Fruit fly (Drosophila melanogaster) whole organism, embryonic: Measurements from ENCODE around the gene CG9286.

Source experiments
- CG10209 ChIP-seq: fragments of 200-800 bp; sonication (Bioruptor generic); optimal IDR thresholded peaks from 3 replicates; lab custom pipeline; 2017; ENCODE audit warnings: missing biosample characterization, mild to moderate bottlenecking, missing genetic modification characterization, missing genetic modification reagents
- CG13775 ChIP-seq: fragments of 200-800 bp; sonication (Bioruptor generic); optimal IDR thresholded peaks from 3 replicates; lab custom pipeline; 2017; ENCODE audit warnings: missing biosample characterization, mild to moderate bottlenecking, missing genetic modification characterization
- CG15073 ChIP-seq: fragments of 200-800 bp; sonication (Bioruptor generic); optimal IDR thresholded peaks from 2 replicates; lab custom pipeline; 2016; ENCODE audit warnings: missing biosample characterization, missing genetic modification characterization
- CG17829 ChIP-seq: fragments of 200-800 bp; optimal IDR thresholded peaks from 2 replicates; lab custom pipeline; 2019; ENCODE audit warnings: missing biosample characterization, mild to moderate bottlenecking, missing genetic modification characterization, moderate library complexity
- CG32532 ChIP-seq: fragments of 200-800 bp; sonication (Bioruptor generic); IDR thresholded peaks from 2 replicates; pipeline ENCODE4 v1.3.6; 2022; ENCODE audit warnings: missing biosample characterization, missing genetic modification characterization
- CG33213 ChIP-seq: fragments of 200-800 bp; sonication (Bioruptor generic); optimal IDR thresholded peaks from 3 replicates; lab custom pipeline; 2016; ENCODE audit warnings: missing biosample characterization, missing genetic modification characterization
- CG42726 ChIP-seq: fragments of 200-800 bp; sonication (Bioruptor generic); IDR thresholded peaks from 2 replicates; pipeline ENCODE4 v1.3.6; 2022; ENCODE audit warnings: missing biosample characterization, missing genetic modification characterization; ENCODE audit not compliant: partially characterized antibody
- CG4854 ChIP-seq: fragments of 200-800 bp; sonication (Bioruptor generic); optimal IDR thresholded peaks from 2 replicates; lab custom pipeline; 2016; ENCODE audit warnings: missing biosample characterization, missing genetic modification characterization, inconsistent platforms
- CG8089 ChIP-seq: fragments of 200-800 bp; sonication (Bioruptor generic); optimal IDR thresholded peaks from 3 replicates; lab custom pipeline; 2016; ENCODE audit warnings: missing biosample characterization, missing genetic modification characterization
- CrebB ChIP-seq: fragments of 200-800 bp; sonication (Bioruptor generic); optimal IDR thresholded peaks from 3 replicates; lab custom pipeline; 2018; ENCODE audit warnings: missing biosample characterization, mild to moderate bottlenecking, missing genetic modification characterization
- D19B ChIP-seq: fragments of 200-800 bp; sonication (Bioruptor generic); optimal IDR thresholded peaks from 2 replicates; lab custom pipeline; 2017; ENCODE audit warnings: missing biosample characterization, mild to moderate bottlenecking, missing genetic modification characterization
- Eip74EF ChIP-seq, 2 experiments: fragments of 200-800 bp in 1 of 2; fragments of >200 bp in 1 of 2; sonication (Bioruptor generic) in 1 of 2; optimal IDR thresholded peaks; 2 replicates each; lab custom pipeline; 2017 to 2019; ENCODE audit warnings: missing biosample characterization in 2 of 2, missing genetic modification characterization in 2 of 2, mild to moderate bottlenecking in 1 of 2, moderate library complexity in 1 of 2
- Fer2 ChIP-seq: fragments of 200-800 bp; sonication (Bioruptor generic); optimal IDR thresholded peaks from 2 replicates; lab custom pipeline; 2018; ENCODE audit warnings: missing biosample characterization, mild to moderate bottlenecking, missing genetic modification characterization, moderate library complexity
- HmgZ ChIP-seq: fragments of 200-800 bp; sonication (Bioruptor generic); optimal IDR thresholded peaks from 2 replicates; lab custom pipeline; 2018; ENCODE audit warnings: missing biosample characterization, mild to moderate bottlenecking, missing genetic modification characterization
- Hr3 ChIP-seq: fragments of 200-800 bp; sonication (Bioruptor generic); optimal IDR thresholded peaks from 3 replicates; lab custom pipeline; 2016; ENCODE audit warnings: missing biosample characterization, missing genetic modification characterization
- Hr51 ChIP-seq, 2 experiments: fragments of 200-800 bp; sonication (Bioruptor generic); optimal IDR thresholded peaks; 2 replicates in 1 of 2; 3 replicates in 1 of 2; lab custom pipeline; 2016 to 2018; ENCODE audit warnings: missing biosample characterization in 2 of 2, missing genetic modification characterization in 2 of 2, mild to moderate bottlenecking in 1 of 2, moderate library complexity in 1 of 2
- MBD-R2 ChIP-seq: fragments of 200-800 bp; sonication (Bioruptor generic); IDR thresholded peaks from 2 replicates; pipeline ENCODE4 v1.3.6; 2022; ENCODE audit warnings: missing biosample characterization, missing genetic modification characterization
- Med ChIP-seq: fragments of 200-800 bp; sonication (Bioruptor generic); peaks from one replicate; lab custom pipeline; 2016; ENCODE audit warnings: missing biosample characterization, missing genetic modification characterization, mild to moderate bottlenecking, inconsistent platforms, moderate library complexity
- Scr ChIP-seq: fragments of 200-800 bp; sonication (Bioruptor generic); IDR thresholded peaks from 2 replicates; pipeline ENCODE4 v1.3.6; 2022; ENCODE audit warnings: missing biosample characterization, missing genetic modification characterization; ENCODE audit not compliant: partially characterized antibody
- Taf1 ChIP-seq: fragments of 200-800 bp; sonication (Bioruptor generic); IDR thresholded peaks from 2 replicates; pipeline ENCODE4 v1.3.6; 2022; ENCODE audit warnings: missing biosample characterization, missing genetic modification characterization
- abd-A ChIP-seq: fragments of 200-800 bp; sonication (Bioruptor generic); optimal IDR thresholded peaks from 3 replicates; lab custom pipeline; 2019; ENCODE audit warnings: missing biosample characterization, mild to moderate bottlenecking, missing genetic modification characterization, moderate library complexity
- chinmo ChIP-seq: fragments of 200-800 bp; sonication (Bioruptor generic); IDR thresholded peaks from 4 replicates; pipeline ENCODE4 v1.3.6; 2022; ENCODE audit warnings: missing biosample characterization, missing genetic modification characterization; ENCODE audit not compliant: partially characterized antibody
- crp ChIP-seq, 2 experiments: fragments of 200-800 bp; sonication (Bioruptor generic); optimal IDR thresholded peaks; 2 replicates in 1 of 2; 3 replicates in 1 of 2; lab custom pipeline; 2017; ENCODE audit warnings: missing biosample characterization in 2 of 2, missing genetic modification characterization in 2 of 2, mild to moderate bottlenecking in 1 of 2, moderate library complexity in 1 of 2
- da ChIP-seq: fragments of 200-800 bp; sonication (Bioruptor generic); optimal IDR thresholded peaks from 2 replicates; lab custom pipeline; 2016; ENCODE audit warnings: missing biosample characterization, missing genetic modification characterization
- dimm ChIP-seq: fragments of 200-800 bp; sonication (Bioruptor generic); IDR thresholded peaks from 2 replicates; pipeline ENCODE4 v1.3.6; 2022; ENCODE audit warnings: missing biosample characterization, missing genetic modification characterization
- esg ChIP-seq: fragments of 200-800 bp; sonication (Bioruptor generic); conservative IDR thresholded peaks from 2 replicates; pipeline ENCODE4 v1.3.6; 2022; ENCODE audit warnings: missing biosample characterization, missing genetic modification characterization
- gfzf ChIP-seq: fragments of 200-800 bp; sonication (Bioruptor generic); optimal IDR thresholded peaks from 2 replicates; lab custom pipeline; 2016; ENCODE audit warnings: missing biosample characterization, mild to moderate bottlenecking, missing genetic modification characterization, moderate library complexity
- insv ChIP-seq, 2 experiments: fragments of 200-800 bp; sonication (Bioruptor generic); optimal IDR thresholded peaks; 3 replicates each; lab custom pipeline; 2016 to 2018; ENCODE audit warnings: missing biosample characterization in 2 of 2, missing genetic modification characterization in 2 of 2
- kah ChIP-seq: fragments of 200-800 bp; sonication (Bioruptor generic); optimal IDR thresholded peaks from 2 replicates; lab custom pipeline; 2018; ENCODE audit warnings: missing biosample characterization, mild to moderate bottlenecking, missing genetic modification characterization
- nom ChIP-seq: fragments of 200-800 bp; sonication (Bioruptor generic); optimal IDR thresholded peaks from 2 replicates; lab custom pipeline; 2017; ENCODE audit warnings: missing biosample characterization, missing genetic modification characterization, mild to moderate bottlenecking, moderate library complexity, missing genetic modification reagents
- otp ChIP-seq: fragments of 200-800 bp; sonication (Bioruptor generic); IDR thresholded peaks from 3 replicates; pipeline ENCODE4, ENCODE4 v1.3.6; 2022; ENCODE audit warnings: missing biosample characterization, missing genetic modification characterization
- pho ChIP-seq: fragments of 200-800 bp; sonication (Bioruptor generic); optimal IDR thresholded peaks from 2 replicates; lab custom pipeline; 2016; ENCODE audit warnings: missing biosample characterization, missing genetic modification characterization
- pum ChIP-seq: fragments of 200-800 bp; sonication (Bioruptor generic); optimal IDR thresholded peaks from 2 replicates; lab custom pipeline; 2016; ENCODE audit warnings: missing biosample characterization, missing genetic modification characterization
- pzg ChIP-seq: fragments of 200-800 bp; sonication (Bioruptor generic); optimal IDR thresholded peaks from 3 replicates; lab custom pipeline; 2018; ENCODE audit warnings: missing biosample characterization, mild to moderate bottlenecking, missing genetic modification characterization, moderate library complexity
- sens ChIP-seq: fragments of 200-800 bp; sonication (Bioruptor generic); peaks from one replicate; lab custom pipeline; 2016; ENCODE audit warnings: missing biosample characterization, missing genetic modification characterization
- sens-2 ChIP-seq: fragments of 200-800 bp; sonication (Bioruptor generic); IDR thresholded peaks from 2 replicates; pipeline ENCODE4 v1.3.6; 2022; ENCODE audit warnings: missing biosample characterization, missing genetic modification characterization
- seq ChIP-seq: fragments of 200-800 bp; sonication (Bioruptor generic); IDR thresholded peaks from 2 replicates; pipeline ENCODE4 v1.3.6; 2022; ENCODE audit warnings: missing biosample characterization, missing genetic modification characterization
- zen ChIP-seq: fragments of 200-800 bp; sonication (Bioruptor generic); optimal IDR thresholded peaks from 3 replicates; lab custom pipeline; 2018; ENCODE audit warnings: missing biosample characterization, mild to moderate bottlenecking, missing genetic modification characterization, moderate library complexity

Gene CG9286

DNA sequence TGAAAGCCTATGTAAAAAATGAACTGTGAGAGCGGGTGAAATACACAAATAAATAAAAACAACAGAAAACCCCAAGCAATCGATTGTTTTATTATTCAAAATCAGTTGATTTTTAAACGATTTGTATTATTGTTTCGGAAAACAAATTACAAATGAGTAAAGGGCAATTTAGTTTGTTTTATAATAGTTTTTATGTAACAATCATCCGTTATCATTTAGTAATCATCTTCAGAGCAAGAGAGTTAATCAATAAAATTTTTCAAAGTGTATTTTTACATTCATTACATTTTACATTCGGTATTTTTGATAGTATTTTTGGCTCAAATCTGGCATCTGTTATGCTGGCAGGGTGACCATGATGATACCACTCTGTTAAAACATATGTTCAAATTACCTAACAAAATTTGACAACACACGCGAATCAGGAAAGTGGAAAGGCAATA lies 1.5 kb upstream of the CG9286 start, which contains the start of the genes CG42375 and CG9288 (continued):
- TF ChIP-seq CG32532 (GFP tag; lab: Robert Waterston, UW) (peak; percentile 67; the same call in 1 of the 2 replicates), otp (GFP tag; lab: Robert Waterston, UW) (no peak), CG13775 (GFP tag; lab: Kevin White, UChicago) (no peak), HmgZ (tag; lab: Kevin White, UChicago) (no peak), CrebB (tag; lab: Kevin White, UChicago) (no peak), dimm (no peak), CG42726 (GFP tag; lab: Robert Waterston, UW) (no peak), Hr3 (GFP tag; lab: Kevin White, UChicago) (no peak), Fer2 (tag; lab: Kevin White, UChicago) (peak; percentile 43), pum (GFP tag; lab: Kevin White, UChicago) (peak; percentile 52), pzg (GFP tag; lab: Kevin White, UChicago) (peak; percentile 39), esg (GFP tag; lab: Robert Waterston, UW) (no peak), CG15073 (GFP tag; lab: Kevin White, UChicago) (no peak), Eip74EF (GFP tag; optimal IDR thresholded peaks at IDR 0.05; lab: Kevin White, UChicago) (peak in 1 of 2 experiments; percentile 7), CG8089 (no peak), kah (GFP tag; lab: Kevin White, UChicago) (peak; percentile 17), da (GFP tag; lab: Kevin White, UChicago) (no peak), Scr (GFP tag; lab: Robert Waterston, UW) (no peak), zen (tag; lab: Kevin White, UChicago) (peak; percentile 75), CG33213 (GFP tag; lab: Kevin White, UChicago) (peak; percentile 55), Taf1 (GFP tag; lab: Robert Waterston, UW) (no peak), pho (GFP tag; lab: Kevin White, UChicago) (no peak), abd-A (tag; lab: Kevin White, UChicago) (no peak), CG17829 (tag; lab: Kevin White, UChicago) (peak; percentile 62), crp (GFP tag; optimal IDR thresholded peaks at IDR 0.05; lab: Kevin White, UChicago) (peak in 1 of 2 experiments; percentile 82)

DNA sequence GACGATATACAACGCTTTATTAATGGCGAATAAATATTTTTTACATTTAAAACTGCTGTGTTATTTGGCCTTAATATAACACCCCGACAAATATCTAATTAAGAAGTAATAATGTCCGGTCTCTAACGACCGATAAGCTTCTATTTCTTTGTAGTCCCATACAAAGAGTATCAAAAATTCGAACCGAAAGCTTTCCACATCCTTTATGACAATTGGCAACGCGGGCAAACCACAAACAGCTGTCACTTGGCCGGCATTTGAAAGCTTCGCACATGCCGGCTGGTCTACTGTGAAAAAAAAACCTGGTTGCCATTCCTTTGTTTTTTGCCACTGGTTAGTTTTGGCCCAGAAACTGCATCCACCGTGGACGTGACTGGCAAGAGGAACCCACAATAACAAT lies 1.3 kb downstream of the CG9286 start, which contains the start of gene Dip-B:
TSS of gene Dip-B (plus strand) at position 254 of the 400 bp plus-strand sequence.
- peak; percentile 60; the same call in 1 of the 2 replicates for TF ChIP-seq MBD-R2 (GFP tag; lab: Robert Waterston, UW)
- peak; percentile 60 for TF ChIP-seq Med
- peak; percentile 66 for TF ChIP-seq sens
- TF ChIP-seq nom (GFP tag; lab: Kevin White, UChicago), result peak; percentile 35
- no peak for TF ChIP-seq CG42726 (GFP tag; lab: Robert Waterston, UW)
- no peak for TF ChIP-seq seq (GFP tag; lab: Robert Waterston, UW)
- peak; percentile 47 for TF ChIP-seq pzg (GFP tag; lab: Kevin White, UChicago)
- TF ChIP-seq CG10209, result no peak
- peak; percentile 19 for TF ChIP-seq gfzf (GFP tag; lab: Kevin White, UChicago)
- TF ChIP-seq CG4854 (GFP tag; lab: Kevin White, UChicago), result peak; percentile 43
- no peak for TF ChIP-seq insv (GFP tag; optimal IDR thresholded peaks at IDR 0.05; lab: Kevin White, UChicago)
- TF ChIP-seq sens-2 (GFP tag; lab: Robert Waterston, UW), result no peak
- peak in 1 of 2 experiments; percentile 71 for TF ChIP-seq crp (GFP tag; optimal IDR thresholded peaks at IDR 0.05; lab: Kevin White, UChicago)
- peak; percentile 98 for TF ChIP-seq D19B (GFP tag; lab: Kevin White, UChicago)
- TF ChIP-seq chinmo (GFP tag; lab: Robert Waterston, UW), result 0 out of 4 replicates have a peak, but pooled peaks have one; percentile 10
- TF ChIP-seq Hr51 (GFP tag; optimal IDR thresholded peaks at IDR 0.05; lab: Kevin White, UChicago), result no peak
